Fruit fly (Drosophila melanogaster) whole organism, prepupa: Measurements from ENCODE around the gene CG31882.
A peak's percentile ranks its signal among the peaks of the same experiment; 100 is the strongest.

Experiments
- CG10631 ChIP-seq: fragments of 200-800 bp; sonication (Bioruptor generic); optimal IDR thresholded peaks from 2 replicates; lab custom pipeline; 2016; ENCODE audit warnings: missing biosample characterization, missing genetic modification characterization
- CG10669 ChIP-seq: fragments of 200-800 bp; sonication (Bioruptor generic); optimal IDR thresholded peaks from 3 replicates; lab custom pipeline; 2018; ENCODE audit warnings: missing biosample characterization, mild to moderate bottlenecking, missing genetic modification characterization, moderate library complexity
- CG11294 ChIP-seq: fragments of 200-800 bp; sonication (Bioruptor generic); IDR thresholded peaks from 2 replicates; pipeline ENCODE4 v1.3.6; 2022; ENCODE audit warnings: missing biosample characterization, missing genetic modification characterization
- CG11762 ChIP-seq: fragments of 200-800 bp; sonication (Bioruptor generic); optimal IDR thresholded peaks from 3 replicates; lab custom pipeline; 2016; ENCODE audit warnings: missing biosample characterization, missing genetic modification characterization; ENCODE audit not compliant: insufficient read depth
- CG11902 ChIP-seq: fragments of 200-800 bp; sonication (Bioruptor generic); optimal IDR thresholded peaks from 3 replicates; lab custom pipeline; 2016; ENCODE audit warnings: missing biosample characterization, missing genetic modification characterization
- CG15336 ChIP-seq: fragments of 200-800 bp; sonication (Bioruptor generic); IDR thresholded peaks from 2 replicates; pipeline ENCODE4 v1.3.6; 2022; ENCODE audit warnings: missing biosample characterization, missing genetic modification characterization
- CG1621 ChIP-seq: fragments of 200-800 bp; sonication (Bioruptor generic); optimal IDR thresholded peaks from 3 replicates; lab custom pipeline; 2018; ENCODE audit warnings: missing biosample characterization, mild to moderate bottlenecking, missing genetic modification characterization
- CG16779 ChIP-seq: fragments of 200-800 bp; sonication (Bioruptor generic); optimal IDR thresholded peaks from 3 replicates; lab custom pipeline; 2017; ENCODE audit warnings: missing biosample characterization, mild to moderate bottlenecking, missing genetic modification characterization
- CG3032 ChIP-seq: fragments of 200-800 bp; optimal IDR thresholded peaks from 2 replicates; lab custom pipeline; 2019; ENCODE audit warnings: missing biosample characterization, mild to moderate bottlenecking, missing genetic modification characterization, moderate library complexity
- CG31627 ChIP-seq: fragments of 200-800 bp; sonication (Bioruptor generic); optimal IDR thresholded peaks from 3 replicates; lab custom pipeline; 2016; ENCODE audit warnings: missing biosample characterization, missing genetic modification characterization
- CG32006 ChIP-seq: fragments of 200-800 bp; sonication (Bioruptor generic); optimal IDR thresholded peaks from 3 replicates; lab custom pipeline; 2017; ENCODE audit warnings: missing biosample characterization, mild to moderate bottlenecking, missing genetic modification characterization
- CG34406 ChIP-seq: fragments of 200-800 bp; sonication (Bioruptor generic); optimal IDR thresholded peaks from 3 replicates; lab custom pipeline; 2016; ENCODE audit warnings: missing biosample characterization, missing genetic modification characterization
- CG3919 ChIP-seq: fragments of 200-800 bp; sonication (Bioruptor generic); optimal IDR thresholded peaks from 3 replicates; lab custom pipeline; 2016; ENCODE audit warnings: missing biosample characterization, missing genetic modification characterization
- CG4318 ChIP-seq: fragments of 200-800 bp; sonication (Bioruptor generic); optimal IDR thresholded peaks from 3 replicates; lab custom pipeline; 2017; ENCODE audit warnings: missing biosample characterization, mild to moderate bottlenecking, missing genetic modification characterization
- CG6854 ChIP-seq: fragments of 200-800 bp; sonication (Bioruptor generic); optimal IDR thresholded peaks from 2 replicates; lab custom pipeline; 2017; ENCODE audit warnings: missing biosample characterization, mild to moderate bottlenecking, missing genetic modification characterization
- CG8119 ChIP-seq: fragments of 200-800 bp; sonication (Bioruptor generic); IDR thresholded peaks from 3 replicates; pipeline ENCODE4 v1.3.6; 2022; ENCODE audit warnings: missing biosample characterization, missing genetic modification characterization
- CG8632 ChIP-seq: fragments of 200-800 bp; sonication (Bioruptor generic); optimal IDR thresholded peaks from 3 replicates; lab custom pipeline; 2016; ENCODE audit warnings: missing biosample characterization, missing genetic modification characterization
- CG9139 ChIP-seq: fragments of 200-800 bp; sonication (Bioruptor generic); optimal IDR thresholded peaks from 3 replicates; lab custom pipeline; 2017; ENCODE audit warnings: missing biosample characterization, mild to moderate bottlenecking, missing genetic modification characterization
- Eip75B ChIP-seq: fragments of 200-800 bp; sonication (Bioruptor generic); optimal IDR thresholded peaks from 3 replicates; lab custom pipeline; 2016; ENCODE audit warnings: missing biosample characterization, missing genetic modification characterization
- Eip78C ChIP-seq: fragments of 200-800 bp; sonication (Bioruptor generic); peaks from one replicate; lab custom pipeline; 2016; ENCODE audit warnings: missing biosample characterization, missing genetic modification characterization
- Eip93F ChIP-seq: fragments of 200-800 bp; sonication (Bioruptor generic); optimal IDR thresholded peaks from 2 replicates; lab custom pipeline; 2016; ENCODE audit warnings: missing biosample characterization, mild to moderate bottlenecking, missing genetic modification characterization
- Ets21C ChIP-seq: fragments of 200-800 bp; sonication (Bioruptor generic); optimal IDR thresholded peaks from 3 replicates; lab custom pipeline; 2016; ENCODE audit warnings: missing biosample characterization, missing genetic modification characterization
- Hr38 ChIP-seq: sonication (Bioruptor generic); optimal IDR thresholded peaks from 2 replicates; lab custom pipeline; 2016; ENCODE audit warnings: missing biosample characterization, missing genetic modification characterization
- Hr39 ChIP-seq: fragments of 200-800 bp; sonication (Bioruptor generic); optimal IDR thresholded peaks from 2 replicates; lab custom pipeline; 2016; ENCODE audit warnings: missing biosample characterization, missing genetic modification characterization
- Lpt ChIP-seq: fragments of 200-800 bp; sonication (Bioruptor generic); optimal IDR thresholded peaks from 3 replicates; lab custom pipeline; 2016; ENCODE audit warnings: missing biosample characterization, missing genetic modification characterization
- Met ChIP-seq: fragments of 200-800 bp; sonication (Bioruptor generic); optimal IDR thresholded peaks from 3 replicates; lab custom pipeline; 2016; ENCODE audit warnings: missing biosample characterization, missing genetic modification characterization
- OdsH ChIP-seq: fragments of 200-800 bp; sonication (Bioruptor generic); optimal IDR thresholded peaks from 3 replicates; lab custom pipeline; 2016; ENCODE audit warnings: missing biosample characterization, missing genetic modification characterization
- Smox ChIP-seq: fragments of 200-800 bp; sonication (Bioruptor generic); optimal IDR thresholded peaks from 3 replicates; lab custom pipeline; 2016; ENCODE audit warnings: missing biosample characterization, missing genetic modification characterization
- Sox102F ChIP-seq: fragments of 200-800 bp; sonication (Bioruptor generic); optimal IDR thresholded peaks from 2 replicates; lab custom pipeline; 2016; ENCODE audit warnings: missing biosample characterization, mild to moderate bottlenecking, missing genetic modification characterization
- Sox15 ChIP-seq: fragments of 200-800 bp; sonication (Bioruptor generic); optimal IDR thresholded peaks from 3 replicates; lab custom pipeline; 2016; ENCODE audit warnings: missing biosample characterization, missing genetic modification characterization
- achi ChIP-seq: fragments of 200-800 bp; sonication (Bioruptor generic); optimal IDR thresholded peaks from 3 replicates; lab custom pipeline; 2016; ENCODE audit warnings: missing biosample characterization, missing genetic modification characterization
- acj6 ChIP-seq: fragments of 200-800 bp; sonication (Bioruptor generic); optimal IDR thresholded peaks from 3 replicates; lab custom pipeline; 2016; ENCODE audit warnings: missing biosample characterization, missing genetic modification characterization
- cyc ChIP-seq: fragments of 200-800 bp; sonication (Bioruptor generic); optimal IDR thresholded peaks from 3 replicates; lab custom pipeline; 2016; ENCODE audit warnings: missing biosample characterization, missing genetic modification characterization
- dac ChIP-seq: fragments of 200-800 bp; sonication (Bioruptor generic); optimal IDR thresholded peaks from 2 replicates; lab custom pipeline; 2017; ENCODE audit warnings: missing biosample characterization, mild to moderate bottlenecking, missing genetic modification characterization
- dsx ChIP-seq: fragments of 200-800 bp; optimal IDR thresholded peaks from 3 replicates; lab custom pipeline; 2019; ENCODE audit warnings: missing biosample characterization, mild to moderate bottlenecking, missing genetic modification characterization, moderate library complexity; ENCODE audit not compliant: poor library complexity, severe bottlenecking
- esn ChIP-seq: fragments of 200-800 bp; sonication (Bioruptor generic); optimal IDR thresholded peaks from 2 replicates; lab custom pipeline; 2016; ENCODE audit warnings: missing biosample characterization, mild to moderate bottlenecking, missing genetic modification characterization, moderate library complexity
- fd59A ChIP-seq: fragments of 200-800 bp; sonication (Bioruptor generic); optimal IDR thresholded peaks from 2 replicates; lab custom pipeline; 2017; ENCODE audit warnings: missing biosample characterization, mild to moderate bottlenecking, missing genetic modification characterization, missing genetic modification reagents
- fd85E ChIP-seq: fragments of 200-800 bp; sonication (Bioruptor generic); optimal IDR thresholded peaks from 3 replicates; lab custom pipeline; 2016; ENCODE audit warnings: missing biosample characterization, missing genetic modification characterization
- lz ChIP-seq: fragments of 200-800 bp; sonication (Bioruptor generic); optimal IDR thresholded peaks from 3 replicates; lab custom pipeline; 2016; ENCODE audit warnings: missing biosample characterization, missing genetic modification characterization
- net ChIP-seq: fragments of 200-800 bp; sonication (Bioruptor generic); optimal IDR thresholded peaks from 3 replicates; lab custom pipeline; 2016; ENCODE audit warnings: missing biosample characterization, missing genetic modification characterization
- pdm3 ChIP-seq: fragments of 200-800 bp; sonication (Bioruptor generic); optimal IDR thresholded peaks from 3 replicates; lab custom pipeline; 2016; ENCODE audit warnings: missing biosample characterization, missing genetic modification characterization
- ss ChIP-seq, 2 experiments: fragments of 200-800 bp; sonication (Bioruptor generic); optimal IDR thresholded peaks; 2 replicates in 1 of 2; 3 replicates in 1 of 2; lab custom pipeline; 2017 to 2018; ENCODE audit warnings: mild to moderate bottlenecking in 2 of 2, missing biosample characterization in 2 of 2, missing genetic modification characterization in 2 of 2, moderate library complexity in 1 of 2
- svp ChIP-seq: fragments of 200-800 bp; sonication (Bioruptor generic); peaks from one replicate; lab custom pipeline; 2016; ENCODE audit warnings: missing biosample characterization, missing genetic modification characterization
- topi ChIP-seq: fragments of 200-800 bp; sonication (Bioruptor generic); optimal IDR thresholded peaks from 3 replicates; lab custom pipeline; 2016; ENCODE audit warnings: missing biosample characterization, missing genetic modification characterization
- vri ChIP-seq: fragments of 200-800 bp; sonication (Bioruptor generic); optimal IDR thresholded peaks from 3 replicates; lab custom pipeline; 2016; ENCODE audit warnings: missing biosample characterization, mild to moderate bottlenecking, missing genetic modification characterization

The CG31882 gene

dm6 chr2L:9581582-9581981 is 43.5 kb downstream of the CG31882 start, which contains the start of gene gcm:
gcm (minus strand) TSS chr2L:9581745.
- no peak for TF ChIP-seq fd85E (GFP tag; lab: Kevin White, UChicago)
- TF ChIP-seq CG11902 (GFP tag; lab: Kevin White, UChicago) = no peak

dm6 chr2L:9579538-9579937 is 45.5 kb downstream of the CG31882 start, which contains the start of gene CG31709:
CG31709 (minus strand) TSS chr2L:9579638.
- TF ChIP-seq CG11294 (GFP tag; lab: Robert Waterston, UW) = no peak
- no peak for TF ChIP-seq Eip75B
- TF ChIP-seq dac (GFP tag; lab: Kevin White, UChicago) = no peak
- TF ChIP-seq CG1621 (tag; lab: Kevin White, UChicago) = no peak
- no peak for TF ChIP-seq CG31627
- TF ChIP-seq Eip78C = no peak
- TF ChIP-seq CG15336 = no peak
- no peak for TF ChIP-seq fd59A (GFP tag; lab: Kevin White, UChicago)

dm6 chr2L:9576269-9576933 is 48.7 kb downstream of the CG31882 start, which contains the start of gene Mtpalpha:
Mtpalpha (minus strand) TSS chr2L:9576769.
- TF ChIP-seq dac (GFP tag; lab: Kevin White, UChicago) (peak; percentile 83), CG11294 (GFP tag; lab: Robert Waterston, UW) (peak; percentile 40; the same call in 1 of the 2 replicates), CG10631 (GFP tag; lab: Kevin White, UChicago) (no peak), CG11902 (GFP tag; lab: Kevin White, UChicago) (no peak), CG11762 (GFP tag; lab: Kevin White, UChicago) (peak; percentile 91), CG8119 (peak; percentile 92), Lpt (GFP tag; lab: Kevin White, UChicago) (peak; percentile 90), vri (no peak), CG8632 (GFP tag; lab: Kevin White, UChicago) (peak; percentile 71), fd85E (GFP tag; lab: Kevin White, UChicago) (peak; percentile 75), CG15336 (peak; percentile 86), CG34406 (GFP tag; lab: Kevin White, UChicago) (peak; percentile 49), acj6 (no peak), Eip93F (peak; percentile 78), topi (peak; percentile 72), Hr39 (GFP tag; lab: Kevin White, UChicago) (no peak), Met (GFP tag; lab: Kevin White, UChicago) (peak; percentile 57), achi (GFP tag; lab: Kevin White, UChicago) (peak; percentile 67), CG31627 (peak; percentile 51), net (peak; percentile 97), CG4318 (peak; percentile 40), ss (GFP tag; optimal IDR thresholded peaks at IDR 0.05; lab: Kevin White, UChicago) (peak; percentile 99 to 100), OdsH (GFP tag; lab: Kevin White, UChicago) (peak; percentile 58), CG16779 (tag; lab: Kevin White, UChicago) (peak; percentile 99), CG3032 (peak; percentile 64), CG3919 (GFP tag; lab: Kevin White, UChicago) (peak; percentile 87), svp (peak; percentile 79), esn (GFP tag; lab: Kevin White, UChicago) (peak; percentile 43), cyc (GFP tag; lab: Kevin White, UChicago) (peak; percentile 48), Ets21C (GFP tag; lab: Kevin White, UChicago) (no peak), dsx (GFP tag; lab: Kevin White, UChicago) (peak; percentile 67), pdm3 (GFP tag; lab: Kevin White, UChicago) (peak; percentile 58), CG32006 (GFP tag; lab: Kevin White, UChicago) (peak; percentile 75), Sox15 (no peak), Hr38 (GFP tag; lab: Kevin White, UChicago) (peak; percentile 22), lz (GFP tag; lab: Kevin White, UChicago) (peak; percentile 32), CG9139 (GFP tag; lab: Kevin White, UChicago) (peak; percentile 99), CG10669 (peak; percentile 89), Eip75B (peak; percentile 57), Sox102F (GFP tag; lab: Kevin White, UChicago) (peak; percentile 78), CG6854 (GFP tag; lab: Kevin White, UChicago) (peak; percentile 99), CG1621 (tag; lab: Kevin White, UChicago) (peak; percentile 93), fd59A (GFP tag; lab: Kevin White, UChicago) (peak; percentile 9), Smox (GFP tag; lab: Kevin White, UChicago) (peak; percentile 47)
